Worm (Caenorhabditis elegans) whole organism, late embryonic: ENCODE measurements around the gene dab-1.
A peak's percentile ranks its signal among the peaks of the same experiment; 100 is the strongest.

Experiments used
- C38D4.7 ChIP-seq: fragments of 200-800 bp; sonication (Bioruptor generic); optimal IDR thresholded peaks from 2 replicates; lab custom pipeline; 2018; ENCODE audit warnings: mild to moderate bottlenecking, missing genetic modification characterization, moderate library complexity, missing compliant biosample characterization
- K02D7.2 ChIP-seq: sonication (generic microtip); optimal IDR thresholded peaks from 2 replicates; lab custom pipeline; 2017; ENCODE audit warnings: mild to moderate bottlenecking, missing genetic modification characterization, missing compliant biosample characterization
- K09A11.1 ChIP-seq: sonication (generic microtip); optimal IDR thresholded peaks from 2 replicates; lab custom pipeline; 2017; ENCODE audit warnings: antibody characterized with exemption, mild to moderate bottlenecking, missing genetic modification characterization, missing compliant biosample characterization; ENCODE audit not compliant: insufficient read depth
- Y22D7AL.16 ChIP-seq: sonication (generic microtip); optimal IDR thresholded peaks from 2 replicates; lab custom pipeline; 2016; ENCODE audit warnings: missing genetic modification characterization, missing compliant biosample characterization
- ceh-14 ChIP-seq: sonication (generic microtip); optimal IDR thresholded peaks from 2 replicates; lab custom pipeline; 2016; ENCODE audit warnings: missing genotype, missing genetic modification characterization, missing compliant biosample characterization
- ceh-18 ChIP-seq: sonication (generic microtip); optimal IDR thresholded peaks from 2 replicates; lab custom pipeline; 2016; ENCODE audit warnings: missing genetic modification characterization, missing compliant biosample characterization
- ceh-19 ChIP-seq: fragments of 200-800 bp; sonication (Bioruptor generic); optimal IDR thresholded peaks from 2 replicates; lab custom pipeline; 2018; ENCODE audit warnings: mild to moderate bottlenecking, missing genetic modification characterization, missing compliant biosample characterization
- ceh-2 ChIP-seq: sonication (generic microtip); optimal IDR thresholded peaks from 2 replicates; lab custom pipeline; 2016; ENCODE audit warnings: missing genotype, missing genetic modification characterization, missing compliant biosample characterization
- ceh-24 ChIP-seq: sonication (generic microtip); optimal IDR thresholded peaks from 2 replicates; lab custom pipeline; 2016; ENCODE audit warnings: mild to moderate bottlenecking, missing genetic modification characterization, missing compliant biosample characterization
- ceh-31 ChIP-seq: sonication (generic microtip); optimal IDR thresholded peaks from 2 replicates; lab custom pipeline; 2016; ENCODE audit warnings: missing genetic modification characterization, missing compliant biosample characterization
- ceh-34 ChIP-seq: sonication (generic microtip); optimal IDR thresholded peaks from 2 replicates; lab custom pipeline; 2016; ENCODE audit warnings: mild to moderate bottlenecking, missing genetic modification characterization, missing compliant biosample characterization
- ceh-48 ChIP-seq: sonication (generic microtip); optimal IDR thresholded peaks from 2 replicates; lab custom pipeline; 2016; ENCODE audit warnings: missing genetic modification characterization, inconsistent platforms, missing compliant biosample characterization
- ceh-9 ChIP-seq: sonication (generic microtip); optimal IDR thresholded peaks from 2 replicates; lab custom pipeline; 2016; ENCODE audit warnings: mild to moderate bottlenecking, missing genetic modification characterization, inconsistent platforms, missing compliant biosample characterization
- dve-1 ChIP-seq: sonication (generic microtip); optimal IDR thresholded peaks from 2 replicates; lab custom pipeline; 2017; ENCODE audit warnings: antibody characterized with exemption, mild to moderate bottlenecking, missing genetic modification characterization, missing compliant biosample characterization
- elt-2 ChIP-seq: sonication (generic microtip); optimal IDR thresholded peaks from 2 replicates; lab custom pipeline; 2016; ENCODE audit warnings: missing genetic modification reagents, missing genetic modification characterization, missing compliant biosample characterization
- ets-4 ChIP-seq: sonication (generic microtip); optimal IDR thresholded peaks from 2 replicates; lab custom pipeline; 2016; ENCODE audit warnings: missing genetic modification characterization, missing compliant biosample characterization
- eyg-1 ChIP-seq: sonication (generic microtip); optimal IDR thresholded peaks from 2 replicates; lab custom pipeline; 2016; ENCODE audit warnings: missing genotype, missing genetic modification characterization, missing compliant biosample characterization
- fax-1 ChIP-seq: sonication (generic microtip); optimal IDR thresholded peaks from 2 replicates; lab custom pipeline; 2016; ENCODE audit warnings: missing genotype, missing genetic modification characterization, missing compliant biosample characterization
- fkh-10 ChIP-seq: fragments of 150-350 bp; optimal IDR thresholded peaks from 2 replicates; lab custom pipeline; 2014; ENCODE audit warnings: missing biosample characterization, missing genetic modification reagents, missing genetic modification characterization
- hlh-8 ChIP-seq: sonication (generic microtip); optimal IDR thresholded peaks from 2 replicates; lab custom pipeline; 2016; ENCODE audit warnings: missing genotype, missing genetic modification characterization, missing compliant biosample characterization
- madf-2 ChIP-seq: sonication (generic microtip); optimal IDR thresholded peaks from 2 replicates; lab custom pipeline; 2017; ENCODE audit warnings: missing genetic modification characterization, missing compliant biosample characterization
- mec-3 ChIP-seq: sonication (generic microtip); optimal IDR thresholded peaks from 2 replicates; lab custom pipeline; 2016; ENCODE audit warnings: borderline replicate concordance, missing genetic modification characterization, missing compliant biosample characterization
- nfya-1 ChIP-seq: sonication (generic microtip); optimal IDR thresholded peaks from 2 replicates; lab custom pipeline; 2017; ENCODE audit warnings: missing genetic modification characterization, mild to moderate bottlenecking, missing compliant biosample characterization, antibody characterized with exemption, moderate library complexity
- nhr-11 ChIP-seq: fragments of 150-350 bp; optimal IDR thresholded peaks from 2 replicates; lab custom pipeline; 2014; ENCODE audit warnings: missing biosample characterization, missing genetic modification characterization
- pha-2 ChIP-seq: sonication (generic microtip); optimal IDR thresholded peaks from 2 replicates; lab custom pipeline; 2017; ENCODE audit warnings: mild to moderate bottlenecking, missing genetic modification characterization, missing compliant biosample characterization
- pha-4 ChIP-seq: fragments of 150-350 bp; optimal IDR thresholded peaks from 2 replicates; lab custom pipeline; 2018; ENCODE audit warnings: missing biosample characterization, missing genetic modification reagents, missing genetic modification characterization
- pros-1 ChIP-seq: fragments of 150-350 bp; optimal IDR thresholded peaks from 2 replicates; lab custom pipeline; 2014; ENCODE audit warnings: missing biosample characterization, missing genetic modification reagents, missing genetic modification characterization
- ref-2 ChIP-seq: sonication (generic microtip); optimal IDR thresholded peaks from 2 replicates; lab custom pipeline; 2016; ENCODE audit warnings: missing genetic modification characterization, missing compliant biosample characterization
- rnt-1 ChIP-seq: sonication (generic microtip); optimal IDR thresholded peaks from 2 replicates; lab custom pipeline; 2016; ENCODE audit warnings: missing genetic modification characterization, missing compliant biosample characterization
- sdc-2 ChIP-seq: sonication (generic microtip); optimal IDR thresholded peaks from 2 replicates; lab custom pipeline; 2016; ENCODE audit warnings: missing genotype, missing genetic modification characterization, missing compliant biosample characterization
- sox-2 ChIP-seq: fragments of 200-800 bp; sonication (Bioruptor generic); IDR thresholded peaks from 2 replicates; pipeline ENCODE4 v1.3.6; 2022; ENCODE audit warnings: missing genetic modification reagents, missing genetic modification characterization, missing compliant biosample characterization
- tbx-2 ChIP-seq: sonication (generic microtip); optimal IDR thresholded peaks from 2 replicates; lab custom pipeline; 2016; ENCODE audit warnings: missing genetic modification characterization, missing compliant biosample characterization
- ttx-3 ChIP-seq: sonication (generic microtip); optimal IDR thresholded peaks from 2 replicates; lab custom pipeline; 2016; ENCODE audit warnings: missing genetic modification reagents, missing genetic modification characterization, missing compliant biosample characterization
- unc-42 ChIP-seq: sonication (generic microtip); optimal IDR thresholded peaks from 2 replicates; lab custom pipeline; 2016; ENCODE audit warnings: missing genotype, missing genetic modification characterization, missing compliant biosample characterization
- unc-55 ChIP-seq: sonication (generic microtip); optimal IDR thresholded peaks from 2 replicates; lab custom pipeline; 2017; ENCODE audit warnings: missing biosample characterization, missing genetic modification reagents, missing genetic modification characterization
- unc-86 ChIP-seq: sonication (generic microtip); optimal IDR thresholded peaks from 2 replicates; lab custom pipeline; 2016; ENCODE audit warnings: missing genetic modification characterization, missing compliant biosample characterization
- zip-5 ChIP-seq: sonication (generic microtip); optimal IDR thresholded peaks from 2 replicates; lab custom pipeline; 2016; ENCODE audit warnings: missing genetic modification characterization, missing compliant biosample characterization
- ztf-16 ChIP-seq: sonication (generic microtip); optimal IDR thresholded peaks from 2 replicates; lab custom pipeline; 2017; ENCODE audit warnings: missing genetic modification characterization, missing compliant biosample characterization

dab-1 gene

DNA sequence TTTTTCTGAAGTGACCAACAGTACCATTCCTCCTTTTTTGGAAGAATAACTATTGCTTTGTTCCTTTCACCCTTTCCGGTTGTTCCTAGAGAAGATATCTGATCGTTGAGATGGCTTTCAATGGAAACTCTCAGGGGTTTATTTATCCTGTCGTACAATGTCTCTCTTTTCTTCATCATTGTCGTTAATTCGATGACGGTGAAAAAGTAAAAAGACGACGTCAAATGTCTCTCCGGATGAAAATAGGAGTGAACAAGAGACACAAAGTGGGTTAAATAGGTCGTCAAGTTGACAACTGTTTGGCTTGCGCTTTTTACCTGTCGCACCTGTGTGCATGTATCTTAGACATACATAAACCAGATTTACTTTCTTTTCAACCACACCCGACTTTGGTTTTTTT is 28.3 kb upstream of the dab-1 start:
- TF ChIP-seq tbx-2 (tag; lab: Kevin White, UChicago) (no peak), sox-2 (GFP tag; lab: Robert Waterston, UW) (no peak), ceh-48 (tag; lab: Kevin White, UChicago) (no peak), elt-2 (tag; lab: Kevin White, UChicago) (no peak), dve-1 (tag; lab: Kevin White, UChicago) (no peak), ceh-31 (tag; lab: Kevin White, UChicago) (no peak), pha-4 (tag; lab: Kevin White, UChicago) (no peak), ceh-14 (tag; lab: Kevin White, UChicago) (no peak)

DNA sequence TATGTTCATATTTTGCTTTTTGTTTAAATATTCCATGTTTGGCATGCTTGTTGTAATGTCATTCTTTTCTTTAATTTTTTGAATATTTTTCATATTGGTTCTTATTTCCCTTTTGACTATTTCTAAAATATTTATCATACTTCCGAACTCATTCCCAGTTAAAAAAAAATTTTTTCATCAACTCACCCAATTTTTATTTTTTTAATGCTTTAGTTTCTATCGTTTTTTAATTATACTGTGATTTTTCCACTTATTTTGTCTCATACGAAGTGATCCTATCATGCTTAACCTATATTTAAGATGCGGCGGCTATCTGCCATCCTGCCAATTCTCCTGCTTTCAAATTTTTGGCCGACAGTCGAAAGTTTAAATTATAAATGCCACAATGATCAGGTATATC is 23.7 kb upstream of the dab-1 start, which contains the start of gene qua-1:
Gene qua-1, plus strand, starts transcription at position 301 of the 400 bp plus-strand sequence.
- no peak for TF ChIP-seq fkh-10 (GFP tag; lab: Kevin White, UChicago)
- no peak for TF ChIP-seq ttx-3
- TF ChIP-seq K02D7.2 (tag; lab: Kevin White, UChicago) = no peak
- TF ChIP-seq ceh-9 = no peak
- TF ChIP-seq unc-42 = no peak
- TF ChIP-seq pros-1 (tag; lab: Kevin White, UChicago) = no peak
- TF ChIP-seq K09A11.1 (tag; lab: Kevin White, UChicago) = no peak
- TF ChIP-seq ref-2 (tag; lab: Kevin White, UChicago) = no peak
- TF ChIP-seq ceh-48 (tag; lab: Kevin White, UChicago) = no peak
- TF ChIP-seq sox-2 (GFP tag; lab: Robert Waterston, UW) = no peak
- no peak for TF ChIP-seq fax-1
- no peak for TF ChIP-seq nfya-1
- no peak for TF ChIP-seq Y22D7AL.16

DNA sequence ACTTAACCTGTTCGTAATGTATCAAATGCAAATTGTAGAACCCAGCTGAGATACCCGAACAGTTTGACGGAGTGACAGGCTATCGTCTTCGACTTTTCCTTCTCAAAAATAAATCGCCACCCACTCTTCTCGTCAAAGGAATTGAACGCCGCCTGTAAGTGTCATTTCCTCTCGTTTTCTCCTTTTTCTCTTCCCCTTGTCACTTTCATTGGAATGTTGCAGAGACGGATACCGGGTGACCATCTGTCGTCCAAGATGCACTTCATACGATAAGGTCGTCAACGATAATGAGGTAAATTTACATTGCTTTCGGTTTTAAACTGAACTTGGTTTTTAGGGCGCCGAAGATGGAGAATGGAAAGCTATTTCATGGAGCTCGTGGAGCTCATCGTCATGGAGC is 22.4 kb upstream of the dab-1 start:
- TF ChIP-seq unc-55 (GFP tag; lab: Kevin White, UChicago) (peak; percentile 9), zip-5 (tag; lab: Kevin White, UChicago) (no peak)

ce11 chrII:8204039-8204438 is 18.1 kb upstream of the dab-1 start, which contains the start of gene col-76:
Gene col-76 (plus strand): TSS chrII:8204339.
- TF ChIP-seq ceh-34 (no peak), C38D4.7 (GFP tag; lab: Kevin White, UChicago) (no peak), ceh-24 (tag; lab: Kevin White, UChicago) (no peak), ceh-18 (tag; lab: Kevin White, UChicago) (no peak)

DNA sequence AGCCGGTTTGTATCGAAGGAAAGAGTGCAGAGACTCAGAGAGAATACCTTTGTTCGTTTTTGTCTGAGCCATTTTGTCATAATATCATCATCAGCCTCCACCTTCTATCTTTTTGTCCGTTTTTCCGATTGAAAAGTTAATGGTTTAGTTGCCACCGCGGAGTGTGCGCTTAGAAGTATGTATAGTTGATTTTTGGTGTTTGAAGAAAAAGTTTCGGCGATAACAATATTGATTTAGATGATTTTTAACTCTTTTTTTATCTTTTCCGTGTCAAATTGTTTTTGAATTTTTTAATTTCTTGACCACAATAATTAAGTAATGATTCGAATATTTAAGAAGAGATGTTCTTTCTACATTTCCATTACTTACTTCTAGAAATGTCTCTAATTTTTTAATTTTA is 16.6 kb upstream of the dab-1 start:
- TF ChIP-seq ztf-16 (tag; lab: Kevin White, UChicago) (no peak), elt-2 (tag; lab: Kevin White, UChicago) (no peak), ceh-24 (tag; lab: Kevin White, UChicago) (no peak), ets-4 (tag; lab: Kevin White, UChicago) (no peak), nhr-11 (tag; lab: Kevin White, UChicago) (no peak), ceh-18 (tag; lab: Kevin White, UChicago) (no peak), ceh-2 (tag; lab: Kevin White, UChicago) (no peak), pha-2 (tag; lab: Kevin White, UChicago) (no peak), mec-3 (tag; lab: Kevin White, UChicago) (no peak), madf-2 (tag; lab: Kevin White, UChicago) (no peak), fkh-10 (GFP tag; lab: Kevin White, UChicago) (no peak), ceh-19 (GFP tag; lab: Kevin White, UChicago) (no peak), unc-42 (no peak), ref-2 (tag; lab: Kevin White, UChicago) (no peak), hlh-8 (tag; lab: Kevin White, UChicago) (no peak), unc-86 (tag; lab: Kevin White, UChicago) (no peak), dve-1 (tag; lab: Kevin White, UChicago) (no peak), sdc-2 (tag; lab: Kevin White, UChicago) (no peak), eyg-1 (tag; lab: Kevin White, UChicago) (no peak), rnt-1 (tag; lab: Kevin White, UChicago) (no peak)
